Fruit fly (Drosophila melanogaster): Measurements from ENCODE around the gene CG11034.
A peak's percentile ranks its signal among the peaks of the same experiment; 100 is the strongest.

Gene CG11034

dm6 chr2L:5781181-5781580 is 24.0 kb upstream of the CG11034 start (continued):
- TF ChIP-seq Lpt (GFP tag; optimal IDR thresholded peaks at IDR 0.05) (no peak), CG6163 (GFP tag; IDR thresholded peaks at IDR 0.05) (peak; percentile 10; the same call in 1 of the 3 replicates), CG1621 (tag; optimal IDR thresholded peaks at IDR 0.05) (no peak), topi (GFP tag; optimal IDR thresholded peaks at IDR 0.05) (no peak), CG8119 (GFP tag; IDR thresholded peaks at IDR 0.05) (0 out of 3 replicates have a peak, but pooled peaks have one; percentile 19), CG6854 (GFP tag; optimal IDR thresholded peaks at IDR 0.05) (no peak), pdm3 (GFP tag; optimal IDR thresholded peaks at IDR 0.05) (no peak), CG9139 (GFP tag; optimal IDR thresholded peaks at IDR 0.05) (no peak), CG11762 (GFP tag; optimal IDR thresholded peaks at IDR 0.05; ENCODE audit: insufficient read depth) (no peak), spab (GFP tag; optimal IDR thresholded peaks at IDR 0.05) (peak; percentile 9), CG34406 (GFP tag; optimal IDR thresholded peaks at IDR 0.05) (no peak), Eip93F (GFP tag; optimal IDR thresholded peaks at IDR 0.05) (no peak), net (GFP tag; optimal IDR thresholded peaks at IDR 0.05) (no peak), lz (GFP tag; optimal IDR thresholded peaks at IDR 0.05) (no peak), achi (GFP tag; optimal IDR thresholded peaks at IDR 0.05) (peak; percentile 7), eg (GFP tag; IDR thresholded peaks at IDR 0.05) (no peak), Ets96B (tag; optimal IDR thresholded peaks at IDR 0.05) (no peak), Sox102F (GFP tag; optimal IDR thresholded peaks at IDR 0.05) (no peak), fkh (GFP tag; optimal IDR thresholded peaks at IDR 0.05) (no peak), CG6276 (GFP tag; optimal IDR thresholded peaks at IDR 0.05) (no peak), Sox14 (GFP tag; optimal IDR thresholded peaks at IDR 0.05) (peak; percentile 19)

- TF ChIP-seq Hr39 (GFP tag; optimal IDR thresholded peaks at IDR 0.05) (no peak), dsx (GFP tag; optimal IDR thresholded peaks at IDR 0.05; ENCODE audit: poor library complexity, severe bottlenecking) (no peak), acj6 (GFP tag; optimal IDR thresholded peaks at IDR 0.05) (no peak), vri (GFP tag; optimal IDR thresholded peaks at IDR 0.05) (no peak), fd85E (GFP tag; optimal IDR thresholded peaks at IDR 0.05) (no peak), fkh (GFP tag; optimal IDR thresholded peaks at IDR 0.05) (no peak)
Observed at dm6 chr2L:5782866-5783265, 22.3 kb upstream of the CG11034 start.

- TF ChIP-seq Blimp-1 (GFP tag; optimal IDR thresholded peaks at IDR 0.05) (no peak), Sox102F (GFP tag; optimal IDR thresholded peaks at IDR 0.05) (no peak), Hr39 (GFP tag; optimal IDR thresholded peaks at IDR 0.05) (no peak), ss (GFP tag; optimal IDR thresholded peaks at IDR 0.05) (no peak), fd85E (GFP tag; optimal IDR thresholded peaks at IDR 0.05) (no peak), Eip93F (GFP tag; optimal IDR thresholded peaks at IDR 0.05) (no peak), CG10669 (GFP tag; optimal IDR thresholded peaks at IDR 0.05) (no peak), net (GFP tag; optimal IDR thresholded peaks at IDR 0.05) (no peak), CG10631 (GFP tag; optimal IDR thresholded peaks at IDR 0.05) (no peak), eg (GFP tag; IDR thresholded peaks at IDR 0.05) (no peak), Gug (GFP tag; IDR thresholded peaks at IDR 0.05) (no peak), Hr38 (GFP tag; optimal IDR thresholded peaks at IDR 0.05) (no peak), Hr4 (GFP tag; optimal IDR thresholded peaks at IDR 0.05) (no peak), CG34406 (GFP tag; optimal IDR thresholded peaks at IDR 0.05) (no peak), Eip78C (GFP tag) (no peak)
Observed at dm6 chr2L:5783731-5784130, 21.5 kb upstream of the CG11034 start, which contains the start of gene CG31913. TSS of gene CG31913 (plus strand) at chr2L:5784031.

dm6 chr2L:5789268-5789667 is 15.9 kb upstream of the CG11034 start:
- TF ChIP-seq Ets21C (GFP tag; optimal IDR thresholded peaks at IDR 0.05) (no peak), topi (GFP tag; optimal IDR thresholded peaks at IDR 0.05) (no peak), dsx (GFP tag; optimal IDR thresholded peaks at IDR 0.05; ENCODE audit: poor library complexity, severe bottlenecking) (no peak), CG11294 (GFP tag; IDR thresholded peaks at IDR 0.05) (no peak), svp (GFP tag) (no peak), Smox (GFP tag; optimal IDR thresholded peaks at IDR 0.05) (no peak), CG11762 (GFP tag; optimal IDR thresholded peaks at IDR 0.05; ENCODE audit: insufficient read depth) (no peak), fd85E (GFP tag; optimal IDR thresholded peaks at IDR 0.05) (no peak), CG3919 (GFP tag; optimal IDR thresholded peaks at IDR 0.05) (no peak)

All from whole organism, prepupa.